Worm (Caenorhabditis elegans) whole organism, mixed stage, embryonic: ENCODE measurements around the gene math-37.

Source experiments
- M03D4.4 ChIP-seq: sonication (generic microtip); optimal IDR thresholded peaks from 2 replicates; lab custom pipeline; 2017; ENCODE audit warnings: mild to moderate bottlenecking, missing genetic modification characterization, missing compliant biosample characterization
- bed-3 ChIP-seq: fragments of 200-800 bp; sonication (Bioruptor generic); optimal IDR thresholded peaks from 3 replicates; lab custom pipeline; 2018; ENCODE audit warnings: mild to moderate bottlenecking, missing genetic modification characterization, moderate library complexity, missing compliant biosample characterization
- blmp-1 ChIP-seq: fragments of 150-350 bp; optimal IDR thresholded peaks from 2 replicates; lab custom pipeline; 2014; ENCODE audit warnings: missing biosample characterization, missing genetic modification characterization
- ceh-39 ChIP-seq: fragments of 150-350 bp; optimal IDR thresholded peaks from 2 replicates; lab custom pipeline; 2014; ENCODE audit warnings: missing biosample characterization, missing genetic modification characterization
- ceh-83 ChIP-seq: fragments of 200-800 bp; sonication (Bioruptor generic); optimal IDR thresholded peaks from 2 replicates; lab custom pipeline; 2018; ENCODE audit warnings: mild to moderate bottlenecking, missing genetic modification characterization, missing compliant biosample characterization
- ces-1 ChIP-seq: fragments of 150-350 bp; optimal IDR thresholded peaks from 2 replicates; lab custom pipeline; 2014; ENCODE audit warnings: missing biosample characterization, missing genetic modification reagents, missing genetic modification characterization
- cnd-1 ChIP-seq: fragments of 200-800 bp; sonication (Bioruptor generic); optimal IDR thresholded peaks from 2 replicates; lab custom pipeline; 2018; ENCODE audit warnings: mild to moderate bottlenecking, missing genetic modification characterization, missing compliant biosample characterization
- drap-1 ChIP-seq: fragments of 200-800 bp; sonication (Bioruptor generic); optimal IDR thresholded peaks from 3 replicates; lab custom pipeline; 2018; ENCODE audit warnings: mild to moderate bottlenecking, missing genetic modification characterization, missing compliant biosample characterization
- elt-1 ChIP-seq: sonication (generic microtip); optimal IDR thresholded peaks from 2 replicates; lab custom pipeline; 2017; ENCODE audit warnings: missing genetic modification characterization, mild to moderate bottlenecking, missing compliant biosample characterization, antibody characterized with exemption, moderate library complexity, borderline replicate concordance; ENCODE audit not compliant: insufficient read depth
- elt-3 ChIP-seq: fragments of 150-350 bp; optimal IDR thresholded peaks from 2 replicates; lab custom pipeline; 2014; ENCODE audit warnings: missing biosample characterization, missing genetic modification characterization
- flh-1 ChIP-seq: fragments of 200-800 bp; sonication (Bioruptor generic); optimal IDR thresholded peaks from 2 replicates; lab custom pipeline; 2018; ENCODE audit warnings: mild to moderate bottlenecking, missing genetic modification characterization, moderate library complexity, missing compliant biosample characterization
- ham-2 ChIP-seq: fragments of 200-800 bp; sonication (Bioruptor generic); optimal IDR thresholded peaks from 2 replicates; lab custom pipeline; 2018; ENCODE audit warnings: mild to moderate bottlenecking, missing genetic modification characterization, missing compliant biosample characterization
- hlh-1 ChIP-seq: fragments of 150-350 bp; optimal IDR thresholded peaks from 2 replicates; lab custom pipeline; 2014; ENCODE audit warnings: missing biosample characterization, missing genetic modification reagents, missing genetic modification characterization
- lin-13 ChIP-seq: fragments of 150-350 bp; optimal IDR thresholded peaks from 2 replicates; lab custom pipeline; 2014; ENCODE audit warnings: missing biosample characterization, missing genetic modification characterization
- lin-32 ChIP-seq: fragments of 200-800 bp; sonication (Bioruptor generic); optimal IDR thresholded peaks from 2 replicates; lab custom pipeline; 2018; ENCODE audit warnings: mild to moderate bottlenecking, missing genetic modification characterization, missing compliant biosample characterization
- mab-5 ChIP-seq: fragments of 150-350 bp; optimal IDR thresholded peaks from 2 replicates; lab custom pipeline; 2014; ENCODE audit warnings: missing biosample characterization, missing genetic modification characterization
- mep-1 ChIP-seq: fragments of 150-350 bp; optimal IDR thresholded peaks from 2 replicates; lab custom pipeline; 2017; ENCODE audit warnings: missing biosample characterization, missing genetic modification reagents, missing genetic modification characterization, inconsistent platforms
- mls-2 ChIP-seq: sonication (generic microtip); optimal IDR thresholded peaks from 2 replicates; lab custom pipeline; 2016; ENCODE audit warnings: mild to moderate bottlenecking, missing genetic modification characterization, moderate library complexity, missing compliant biosample characterization
- nhr-12 ChIP-seq: fragments of 150-350 bp; optimal IDR thresholded peaks from 2 replicates; lab custom pipeline; 2014; ENCODE audit warnings: missing biosample characterization, missing genetic modification characterization
- nhr-2 ChIP-seq: fragments of 150-350 bp; optimal IDR thresholded peaks from 2 replicates; lab custom pipeline; 2014; ENCODE audit warnings: missing biosample characterization, missing genetic modification characterization
- nhr-237 ChIP-seq: fragments of 150-350 bp; optimal IDR thresholded peaks from 2 replicates; lab custom pipeline; 2014; ENCODE audit warnings: missing biosample characterization, missing genetic modification characterization
- nhr-76 ChIP-seq: sonication (generic microtip); optimal IDR thresholded peaks from 2 replicates; lab custom pipeline; 2017; ENCODE audit warnings: missing biosample characterization, missing genetic modification characterization
- pha-4 ChIP-seq: fragments of 150-350 bp; optimal IDR thresholded peaks from 2 replicates; lab custom pipeline; 2018; ENCODE audit warnings: missing biosample characterization, missing genetic modification reagents, missing genetic modification characterization
- sem-2 ChIP-seq: fragments of 200-800 bp; sonication (Bioruptor generic); optimal IDR thresholded peaks from 2 replicates; lab custom pipeline; 2018; ENCODE audit warnings: mild to moderate bottlenecking, missing genetic modification characterization, missing compliant biosample characterization
- snpc-4 ChIP-seq: fragments of 150-350 bp; optimal IDR thresholded peaks from 2 replicates; lab custom pipeline; 2014; ENCODE audit warnings: missing biosample characterization, missing genetic modification characterization
- sptf-1 ChIP-seq: sonication (generic microtip); optimal IDR thresholded peaks from 2 replicates; lab custom pipeline; 2017; ENCODE audit warnings: mild to moderate bottlenecking, missing genetic modification characterization, moderate library complexity, missing compliant biosample characterization
- tbx-8 ChIP-seq: fragments of 200-800 bp; sonication (Bioruptor generic); optimal IDR thresholded peaks from 2 replicates; lab custom pipeline; 2018; ENCODE audit warnings: mild to moderate bottlenecking, missing genetic modification characterization, moderate library complexity, missing compliant biosample characterization
- unc-39 ChIP-seq: fragments of 150-350 bp; optimal IDR thresholded peaks from 2 replicates; lab custom pipeline; 2014; ENCODE audit warnings: missing biosample characterization, missing genetic modification characterization
- unc-62 ChIP-seq: fragments of 150-350 bp; optimal IDR thresholded peaks from 2 replicates; lab custom pipeline; 2014; ENCODE audit warnings: missing biosample characterization, missing genetic modification reagents, missing genetic modification characterization
- zip-8 ChIP-seq: fragments of 150-350 bp; optimal IDR thresholded peaks from 2 replicates; lab custom pipeline; 2014; ENCODE audit warnings: missing biosample characterization, missing genetic modification characterization
- ztf-11 ChIP-seq: fragments of 150-350 bp; optimal IDR thresholded peaks from 2 replicates; lab custom pipeline; 2014; ENCODE audit warnings: missing biosample characterization, missing genetic modification characterization

Gene math-37

ce11 chrII:2093456-2093926 is 28.5 kb downstream of the math-37 start, which contains the start of gene fbxb-37:
Gene fbxb-37, minus strand, starts transcription at chrII:2093876.
- TF ChIP-seq nhr-2 (tag; lab: Kevin White, UChicago) (peak; percentile 26), ces-1 (no peak)
- TF ChIP-seq, all 35 proteins: peak for 1

- TF ChIP-seq lin-32 (GFP tag; lab: Kevin White, UChicago) = peak; percentile 82
- no peak for TF ChIP-seq mep-1 (tag; lab: Kevin White, UChicago)
- no peak for TF ChIP-seq blmp-1 (tag; lab: Kevin White, UChicago)
- no peak for TF ChIP-seq ceh-83
- no peak for TF ChIP-seq pha-4
- TF ChIP-seq lin-13 = peak; percentile 2
- no peak for TF ChIP-seq mls-2 (tag; lab: Kevin White, UChicago)
- no peak for TF ChIP-seq unc-62
- peak; percentile 1 for TF ChIP-seq hlh-1 (tag; lab: Kevin White, UChicago)
- no peak for TF ChIP-seq nhr-76 (tag; lab: Kevin White, UChicago)
- no peak for TF ChIP-seq M03D4.4 (tag; lab: Kevin White, UChicago)
- TF ChIP-seq zip-8 (tag; lab: Kevin White, UChicago) = no peak
- TF ChIP-seq cnd-1 (tag; lab: Kevin White, UChicago) = peak; percentile 62
- no peak for TF ChIP-seq tbx-8
Observed at ce11 chrII:2091972-2092371, 30.0 kb downstream of the math-37 start, which contains the start of gene T16A1.10. Gene T16A1.10, minus strand, starts transcription at chrII:2092094.

DNA sequence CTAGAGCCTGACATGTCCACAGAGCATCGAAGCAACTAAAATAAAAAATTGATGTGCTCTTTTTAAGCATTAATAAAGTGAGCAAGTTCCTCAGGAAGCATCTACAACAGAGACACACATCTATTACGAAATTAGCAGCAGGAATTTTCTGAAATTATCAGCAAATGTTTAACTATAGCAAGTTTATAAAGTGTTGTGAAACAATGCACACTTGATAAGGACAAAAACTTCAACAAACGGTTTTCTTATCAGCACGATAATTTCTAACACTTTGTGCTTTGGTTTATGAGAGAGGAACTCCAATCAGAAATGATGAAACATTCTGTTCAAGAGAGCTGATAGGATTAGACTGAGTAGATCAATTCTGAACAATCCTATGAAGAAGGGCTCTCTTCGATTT is 31.4 kb downstream of the math-37 start, which contains the start of gene trpl-5:
Gene trpl-5, minus strand, starts transcription at position 32 of the 400 bp plus-strand sequence.
- TF ChIP-seq mab-5 (tag; lab: Kevin White, UChicago) = no peak
- TF ChIP-seq ztf-11 = no peak
- no peak for TF ChIP-seq ces-1
- no peak for TF ChIP-seq sem-2 (GFP tag; lab: Kevin White, UChicago)
- TF ChIP-seq pha-4 = no peak
- TF ChIP-seq nhr-2 (tag; lab: Kevin White, UChicago) = no peak
- no peak for TF ChIP-seq ham-2 (GFP tag; lab: Kevin White, UChicago)
- no peak for TF ChIP-seq snpc-4 (tag; lab: Kevin White, UChicago)
- TF ChIP-seq ceh-83 = no peak
- TF ChIP-seq, all 35 proteins: peak for 0

ce11 chrII:2087206-2087605 is 34.8 kb downstream of the math-37 start:
- TF ChIP-seq hlh-1 (tag; lab: Kevin White, UChicago) (no peak), ham-2 (GFP tag; lab: Kevin White, UChicago) (no peak), blmp-1 (tag; lab: Kevin White, UChicago) (no peak), nhr-237 (no peak), nhr-76 (tag; lab: Kevin White, UChicago) (no peak), ceh-39 (tag; lab: Kevin White, UChicago) (no peak), ztf-11 (no peak), mab-5 (tag; lab: Kevin White, UChicago) (no peak), unc-39 (tag; lab: Kevin White, UChicago) (no peak), pha-4 (no peak), flh-1 (GFP tag; lab: Kevin White, UChicago) (no peak), unc-62 (no peak), elt-3 (no peak), snpc-4 (tag; lab: Kevin White, UChicago) (no peak)

DNA sequence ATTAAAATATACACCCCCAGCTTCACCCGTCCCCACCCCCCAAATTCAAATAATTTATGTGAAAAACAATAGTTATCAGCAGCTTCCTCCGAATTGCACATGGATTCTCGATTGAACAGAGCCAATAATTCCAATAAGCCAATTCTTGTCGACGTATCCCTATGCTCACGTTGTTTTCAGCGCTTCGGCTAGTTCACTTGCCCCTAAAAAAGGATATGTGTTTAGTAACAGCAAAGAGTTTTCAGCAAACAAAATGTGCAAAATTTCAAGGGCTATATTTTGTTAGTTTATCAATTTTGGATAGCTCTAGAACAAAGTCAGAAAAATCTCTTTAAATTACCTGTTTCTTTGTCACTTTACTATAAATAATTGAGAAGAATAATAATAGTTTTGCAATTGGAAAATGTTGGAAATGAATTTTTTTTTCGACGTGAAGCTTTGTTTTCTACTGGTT is 38.2 kb downstream of the math-37 start, which contains the start of the genes T16A1.5 and fbxc-49:
Gene T16A1.5, minus strand, starts transcription at position 101 of the 454 bp plus-strand sequence.
Gene fbxc-49, plus strand, starts transcription at position 404 of the 454 bp plus-strand sequence.
- TF ChIP-seq nhr-2 (tag; lab: Kevin White, UChicago) (no peak), zip-8 (tag; lab: Kevin White, UChicago) (no peak), sem-2 (GFP tag; lab: Kevin White, UChicago) (no peak), snpc-4 (tag; lab: Kevin White, UChicago) (no peak), elt-3 (no peak), elt-1 (tag; lab: Kevin White, UChicago) (no peak), cnd-1 (tag; lab: Kevin White, UChicago) (no peak), drap-1 (GFP tag; lab: Kevin White, UChicago) (no peak), mab-5 (tag; lab: Kevin White, UChicago) (no peak), nhr-76 (tag; lab: Kevin White, UChicago) (no peak), lin-13 (no peak), lin-32 (GFP tag; lab: Kevin White, UChicago) (no peak), flh-1 (GFP tag; lab: Kevin White, UChicago) (no peak), ceh-39 (tag; lab: Kevin White, UChicago) (no peak), bed-3 (GFP tag; lab: Kevin White, UChicago) (no peak), nhr-12 (tag; lab: Kevin White, UChicago) (no peak), blmp-1 (tag; lab: Kevin White, UChicago) (no peak), mep-1 (tag; lab: Kevin White, UChicago) (no peak), sptf-1 (tag; lab: Kevin White, UChicago) (no peak)
- TF ChIP-seq, all 35 proteins: peak for 0
